Worm (Caenorhabditis elegans) whole organism, midembryonic: Measurements from ENCODE around the gene VM106R.1.
A peak's percentile ranks its signal among the peaks of the same experiment; 100 is the strongest.

ENCODE experiments used
- T22C8.4 ChIP-seq: fragments of 200-800 bp; sonication (Bioruptor generic); IDR thresholded peaks from 2 replicates; pipeline ENCODE4 v1.3.6; 2022; ENCODE audit warnings: missing genetic modification characterization, missing compliant biosample characterization
- cog-1 ChIP-seq: sonication (generic microtip); optimal IDR thresholded peaks from 2 replicates; lab custom pipeline; 2016; ENCODE audit warnings: missing genetic modification characterization, missing compliant biosample characterization
- flt-1 ChIP-seq: fragments of 200-800 bp; sonication (Bioruptor generic); IDR thresholded peaks from 2 replicates; pipeline ENCODE4 v1.3.6; 2022; ENCODE audit warnings: missing genetic modification characterization, missing compliant biosample characterization
- klf-2 ChIP-seq: fragments of 200-800 bp; sonication (Bioruptor generic); conservative IDR thresholded peaks from 2 replicates; pipeline ENCODE4 v1.3.6; 2022; ENCODE audit warnings: missing genetic modification reagents, missing genetic modification characterization, missing compliant biosample characterization
- med-1 ChIP-seq: sonication (generic microtip); optimal IDR thresholded peaks from 2 replicates; lab custom pipeline; 2017; ENCODE audit warnings: missing genetic modification characterization, mild to moderate bottlenecking, missing compliant biosample characterization, antibody characterized with exemption, missing genetic modification reagents; ENCODE audit not compliant: insufficient read depth
- ref-1 ChIP-seq: fragments of 200-800 bp; sonication (Bioruptor generic); conservative IDR thresholded peaks from 2 replicates; pipeline ENCODE4 v1.3.6; 2022; ENCODE audit warnings: missing genetic modification reagents, missing genetic modification characterization, missing compliant biosample characterization
- tab-1 ChIP-seq: fragments of 200-800 bp; sonication (Bioruptor generic); IDR thresholded peaks from 2 replicates; pipeline ENCODE4 v1.3.6; 2022; ENCODE audit warnings: missing genetic modification characterization, missing compliant biosample characterization
- ztf-23 ChIP-seq: fragments of 200-800 bp; sonication (Bioruptor generic); IDR thresholded peaks from 2 replicates; pipeline ENCODE4 v1.3.6; 2022; ENCODE audit warnings: missing genetic modification reagents, missing genetic modification characterization, missing compliant biosample characterization
- ztf-29 ChIP-seq: fragments of 200-800 bp; sonication (Bioruptor generic); IDR thresholded peaks from 2 replicates; pipeline ENCODE4 v1.3.6; 2022; ENCODE audit warnings: missing genetic modification reagents, missing genetic modification characterization, missing compliant biosample characterization

The VM106R.1 gene

DNA sequence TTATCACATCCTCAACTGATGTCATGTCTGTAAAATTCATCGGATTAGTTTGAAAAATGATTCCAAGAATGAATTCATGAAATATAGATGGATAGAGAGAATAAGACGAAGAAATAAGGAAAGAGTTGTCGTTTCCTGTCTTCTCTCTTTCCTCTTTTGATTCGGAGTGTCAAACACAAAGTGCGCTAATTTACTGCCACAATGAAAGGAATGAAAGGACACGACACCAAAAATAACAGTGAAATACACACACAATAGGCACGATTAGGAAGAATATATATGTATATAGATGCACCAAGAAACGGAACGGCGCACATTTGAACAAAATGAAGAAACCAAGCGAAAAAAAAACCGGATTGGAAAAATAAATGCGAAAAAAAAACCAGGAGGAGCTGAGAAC, at the start of gene VM106R.1:
Gene VM106R.1, minus strand, starts transcription at position 101 of the 400 bp plus-strand sequence.
- TF ChIP-seq flt-1 (GFP tag; lab: Robert Waterston, UW) (no peak), ztf-29 (no peak), T22C8.4 (GFP tag; lab: Robert Waterston, UW) (no peak), med-1 (GFP tag; lab: Kevin White, UChicago) (no peak), cog-1 (tag; lab: Kevin White, UChicago) (no peak), ztf-23 (GFP tag; lab: Robert Waterston, UW) (no peak), tab-1 (GFP tag; lab: Robert Waterston, UW) (no peak), klf-2 (GFP tag; lab: Robert Waterston, UW) (no peak), ref-1 (no peak)

DNA sequence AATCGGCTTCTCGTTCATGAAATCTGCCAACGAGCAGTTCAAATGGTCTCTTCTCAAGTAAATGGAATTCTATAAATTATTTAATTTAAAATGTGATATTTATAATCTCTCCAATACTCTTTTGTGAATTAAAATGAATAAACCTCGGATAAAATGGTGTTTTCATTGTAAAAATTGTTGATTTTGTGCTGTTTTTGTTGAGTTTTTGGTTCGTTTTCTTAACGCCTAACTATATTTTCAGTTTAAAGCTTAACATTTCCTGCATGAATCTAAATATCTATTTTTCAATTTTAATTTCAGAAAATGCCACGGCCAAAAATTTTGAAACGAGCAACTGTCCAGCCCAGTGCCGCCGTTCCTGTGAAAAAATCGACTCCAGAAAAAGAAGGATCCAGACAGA, 44.6 kb upstream of the VM106R.1 start, which contains the start of gene orc-2:
Gene orc-2, plus strand, starts transcription at position 301 of the 400 bp plus-strand sequence.
- no peak for TF ChIP-seq ztf-23 (GFP tag; lab: Robert Waterston, UW)

DNA sequence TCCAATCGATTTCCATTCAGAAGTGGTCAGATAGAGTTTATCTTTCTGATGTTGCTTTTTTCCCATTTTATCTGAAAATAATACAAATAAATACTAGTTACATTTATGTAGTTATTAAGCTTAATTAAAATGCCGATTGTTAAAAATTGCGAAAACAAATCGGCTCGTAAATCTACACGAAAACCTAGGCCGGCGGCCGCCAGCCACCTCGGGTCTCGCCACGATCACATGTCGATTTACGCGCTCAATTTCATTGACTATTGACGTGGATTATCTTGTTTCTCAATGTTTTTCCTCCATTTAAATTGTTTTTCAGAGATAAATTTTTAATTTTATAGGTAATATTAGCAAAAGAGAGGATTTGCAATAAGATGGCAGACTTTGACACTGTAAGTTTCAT, 43.6 kb upstream of the VM106R.1 start, which contains the start of the genes cyn-4 and copz-1:
Gene cyn-4, minus strand, starts transcription at position 71 of the 400 bp plus-strand sequence.
Gene copz-1, plus strand, starts transcription at position 339 of the 400 bp plus-strand sequence.
- TF ChIP-seq ztf-23 (GFP tag; lab: Robert Waterston, UW) (peak; percentile 67), ref-1 (no peak), med-1 (GFP tag; lab: Kevin White, UChicago) (no peak), klf-2 (GFP tag; lab: Robert Waterston, UW) (0 out of 2 replicates have a peak, but pooled peaks have one; percentile 42), T22C8.4 (GFP tag; lab: Robert Waterston, UW) (no peak), cog-1 (tag; lab: Kevin White, UChicago) (peak; percentile 80), tab-1 (GFP tag; lab: Robert Waterston, UW) (0 out of 2 replicates have a peak, but pooled peaks have one; percentile 29), flt-1 (GFP tag; lab: Robert Waterston, UW) (0 out of 2 replicates have a peak, but pooled peaks have one; percentile 46), ztf-29 (no peak)

DNA sequence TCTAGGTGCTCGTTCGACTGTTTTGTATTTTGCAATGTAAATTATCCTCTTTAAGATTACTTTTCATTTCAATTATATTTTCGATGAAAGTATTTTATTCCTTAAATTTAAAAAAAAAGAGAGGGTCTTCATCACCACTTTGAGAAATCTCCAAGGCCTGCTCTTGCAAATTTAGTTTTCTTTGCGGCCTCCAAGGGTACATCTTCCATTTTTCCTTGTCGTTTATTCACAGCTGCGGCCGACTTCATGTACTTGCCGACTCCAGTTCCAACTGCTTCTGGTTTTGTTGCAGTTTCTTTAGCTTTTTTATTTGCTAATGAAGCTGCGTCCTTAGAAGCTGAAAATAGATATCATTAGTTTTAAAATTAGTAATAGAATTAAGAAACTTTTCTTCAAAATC, 41.7 kb upstream of the VM106R.1 start:
- TF ChIP-seq ztf-23 (GFP tag; lab: Robert Waterston, UW), result no peak
- TF ChIP-seq tab-1 (GFP tag; lab: Robert Waterston, UW), result no peak
- TF ChIP-seq cog-1 (tag; lab: Kevin White, UChicago), result no peak
- no peak for TF ChIP-seq ref-1
- no peak for TF ChIP-seq flt-1 (GFP tag; lab: Robert Waterston, UW)
- TF ChIP-seq med-1 (GFP tag; lab: Kevin White, UChicago), result no peak
- TF ChIP-seq ztf-29, result no peak

DNA sequence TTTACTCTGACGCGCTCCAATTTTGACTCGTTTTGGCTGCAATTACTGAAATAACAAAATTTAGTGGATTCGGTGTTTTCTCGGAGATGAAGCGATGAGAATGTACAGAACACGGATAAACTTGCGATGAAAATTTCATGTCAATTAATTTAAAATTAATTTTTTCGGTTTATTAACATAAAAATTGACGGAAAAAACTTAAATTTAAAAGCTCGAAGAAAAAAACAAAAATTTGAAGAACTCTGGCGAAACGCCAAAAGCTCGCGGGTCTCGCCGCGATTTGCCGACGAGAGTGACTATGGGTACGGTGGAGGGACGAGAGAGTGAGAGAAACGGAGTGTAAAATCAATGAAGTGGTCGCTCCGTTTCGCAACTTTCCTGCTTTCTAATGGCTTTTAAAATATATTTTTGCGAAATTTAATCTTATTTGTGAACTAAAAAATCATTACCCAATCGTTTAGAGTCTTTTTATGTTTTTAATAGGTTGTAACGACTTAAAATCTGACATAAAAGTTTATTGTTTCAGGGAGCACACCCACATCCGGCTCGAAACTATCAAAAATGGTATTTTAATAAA, 39.8 kb upstream of the VM106R.1 start, which contains the start of the genes gmps-1 and cap-2:
Gene gmps-1, minus strand, starts transcription at position 51 of the 577 bp plus-strand sequence.
Gene cap-2, plus strand, starts transcription at position 527 of the 577 bp plus-strand sequence.
- TF ChIP-seq tab-1 (GFP tag; lab: Robert Waterston, UW), result no peak
- TF ChIP-seq ref-1, result no peak
- TF ChIP-seq flt-1 (GFP tag; lab: Robert Waterston, UW), result peak; percentile 76
- TF ChIP-seq ztf-29, result no peak
- peak; percentile 64 for TF ChIP-seq cog-1 (tag; lab: Kevin White, UChicago)
- no peak for TF ChIP-seq med-1 (GFP tag; lab: Kevin White, UChicago)
- no peak for TF ChIP-seq klf-2 (GFP tag; lab: Robert Waterston, UW)
- TF ChIP-seq T22C8.4 (GFP tag; lab: Robert Waterston, UW), result peak; percentile 86
- peak; percentile 59; the same call in 1 of the 2 replicates for TF ChIP-seq ztf-23 (GFP tag; lab: Robert Waterston, UW)

DNA sequence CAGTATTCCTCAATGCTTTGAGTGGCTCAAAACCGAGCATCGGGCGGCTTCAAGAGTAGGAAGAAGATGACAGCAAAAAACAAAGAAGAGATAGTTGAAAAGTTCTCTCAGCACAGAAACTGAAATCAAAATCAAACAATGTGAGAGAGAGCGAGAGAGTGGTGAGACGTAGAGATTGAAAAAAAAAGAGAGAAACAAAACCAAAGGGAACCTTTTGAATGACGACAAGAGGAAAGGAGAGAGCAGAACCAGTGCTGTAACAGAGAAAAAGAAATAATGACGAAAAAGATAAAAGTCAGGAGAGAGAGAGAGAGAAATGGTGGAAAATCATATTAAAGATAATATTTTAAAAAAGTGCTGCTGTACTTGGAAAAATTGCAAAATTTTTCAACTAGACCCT, 38.2 kb upstream of the VM106R.1 start:
- no peak for TF ChIP-seq flt-1 (GFP tag; lab: Robert Waterston, UW)
- no peak for TF ChIP-seq med-1 (GFP tag; lab: Kevin White, UChicago)
- no peak for TF ChIP-seq ref-1
- no peak for TF ChIP-seq ztf-23 (GFP tag; lab: Robert Waterston, UW)
- TF ChIP-seq tab-1 (GFP tag; lab: Robert Waterston, UW), result no peak
- TF ChIP-seq T22C8.4 (GFP tag; lab: Robert Waterston, UW), result no peak
- no peak for TF ChIP-seq ztf-29
- no peak for TF ChIP-seq klf-2 (GFP tag; lab: Robert Waterston, UW)
- no peak for TF ChIP-seq cog-1 (tag; lab: Kevin White, UChicago)

DNA sequence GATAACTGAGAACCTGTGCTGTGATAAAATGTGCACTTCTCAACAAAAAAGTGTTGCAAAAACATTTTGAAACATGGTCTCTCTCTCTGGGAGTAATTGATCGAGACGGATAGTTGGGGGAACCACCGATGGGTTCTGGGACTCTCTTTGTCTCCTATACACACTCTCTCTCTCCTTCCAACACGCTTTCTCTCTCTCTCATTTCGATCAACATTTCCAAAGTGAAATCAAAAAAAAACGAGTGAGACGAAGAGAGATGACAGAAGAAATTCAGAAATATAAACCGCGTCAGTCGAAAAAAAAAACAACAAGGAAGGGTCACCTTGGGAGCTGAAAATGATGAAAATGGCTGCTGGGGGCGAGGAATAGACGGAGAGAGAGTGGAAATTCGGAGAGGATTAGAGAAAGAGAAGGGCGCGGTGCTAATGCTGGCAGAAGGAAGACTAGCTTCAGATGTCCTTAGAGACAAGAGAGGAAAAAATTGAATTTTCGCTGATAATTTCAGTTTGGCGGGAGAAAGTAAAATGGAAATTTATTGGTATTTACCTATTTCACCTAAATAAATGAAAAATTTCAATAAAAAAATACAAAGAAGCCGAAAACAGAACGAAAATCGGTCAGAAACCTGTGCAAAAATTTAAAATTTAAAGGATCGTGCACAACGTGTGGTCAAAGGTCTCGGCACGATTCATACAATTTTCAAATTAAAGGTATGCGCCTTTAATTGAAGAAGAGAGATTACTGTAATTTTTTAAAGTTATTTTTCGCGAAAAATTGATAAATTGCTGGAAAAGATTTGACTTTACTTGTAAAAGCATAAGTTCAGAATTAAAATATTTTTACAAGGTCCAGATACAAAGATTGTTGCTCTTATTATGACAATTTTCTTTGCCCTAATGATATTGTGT, 34.0 kb upstream of the VM106R.1 start:
- TF ChIP-seq klf-2 (GFP tag; lab: Robert Waterston, UW) (no peak), tab-1 (GFP tag; lab: Robert Waterston, UW) (no peak), ref-1 (no peak), med-1 (GFP tag; lab: Kevin White, UChicago) (no peak), cog-1 (tag; lab: Kevin White, UChicago) (no peak), ztf-29 (no peak), flt-1 (GFP tag; lab: Robert Waterston, UW) (no peak), T22C8.4 (GFP tag; lab: Robert Waterston, UW) (no peak), ztf-23 (GFP tag; lab: Robert Waterston, UW) (no peak)

DNA sequence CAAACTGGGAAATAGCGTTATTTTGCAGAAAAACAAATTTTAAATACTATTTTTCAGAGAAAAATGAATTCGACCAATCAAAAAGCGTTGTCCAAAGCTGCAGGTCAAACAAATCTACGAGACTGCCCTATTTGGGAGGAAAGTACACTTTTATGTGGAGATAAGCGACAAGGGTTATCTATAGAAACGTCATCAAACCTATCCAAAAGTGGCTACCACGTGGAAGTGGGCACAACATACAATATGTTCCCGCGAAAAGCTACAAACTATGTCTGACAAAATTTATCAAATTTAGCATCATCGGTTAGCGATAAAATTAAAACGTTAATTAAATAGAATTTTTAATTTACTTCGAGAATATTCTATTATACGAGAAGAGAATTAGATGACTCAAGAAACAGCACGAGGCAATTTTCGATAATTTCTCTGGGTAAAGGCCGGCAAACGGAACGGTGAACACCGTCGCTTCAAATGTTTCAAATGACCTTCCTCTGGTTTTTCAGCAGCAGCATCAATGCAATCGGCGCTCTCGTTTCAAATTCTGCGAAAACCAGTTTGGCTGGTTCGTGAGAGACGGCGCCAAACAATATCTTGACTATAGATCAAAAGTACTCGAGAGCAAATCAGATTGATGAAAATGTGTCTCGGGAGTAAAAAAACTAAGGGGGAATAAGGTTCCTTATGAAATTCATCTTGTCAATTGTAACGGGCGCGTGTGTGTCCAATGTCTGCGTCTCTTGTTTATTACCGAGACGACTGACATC, 32.9 kb upstream of the VM106R.1 start:
- TF ChIP-seq med-1 (GFP tag; lab: Kevin White, UChicago) (no peak), ref-1 (no peak), ztf-29 (no peak), tab-1 (GFP tag; lab: Robert Waterston, UW) (no peak), flt-1 (GFP tag; lab: Robert Waterston, UW) (no peak), T22C8.4 (GFP tag; lab: Robert Waterston, UW) (no peak), ztf-23 (GFP tag; lab: Robert Waterston, UW) (no peak), cog-1 (tag; lab: Kevin White, UChicago) (no peak), klf-2 (GFP tag; lab: Robert Waterston, UW) (no peak)
